Worm (Caenorhabditis elegans): ENCODE measurements around the gene nhr-119.

Gene nhr-119

DNA sequence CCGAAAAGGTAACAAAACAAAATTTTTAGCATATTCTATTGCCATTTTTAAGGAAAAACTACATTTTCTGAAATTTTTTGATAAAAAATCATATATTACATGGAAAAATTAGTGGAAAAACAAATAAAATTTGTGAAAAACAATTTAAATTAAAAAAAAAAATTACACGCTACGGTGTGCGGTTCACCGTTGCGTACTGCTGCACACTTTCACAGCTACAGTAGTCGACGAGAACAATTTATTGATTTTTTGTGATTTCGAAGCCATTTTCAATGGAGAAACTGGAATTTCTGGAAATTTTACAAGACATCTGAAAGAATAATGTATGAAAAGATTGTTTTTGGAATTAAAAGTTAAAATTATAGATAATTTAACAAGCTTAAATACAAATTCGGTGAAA, 14.6 kb upstream of the nhr-119 start:
- TF ChIP-seq madf-8 (GFP tag; conservative IDR thresholded peaks at IDR 0.05): peak; percentile 48; the same call in 1 of the 2 replicates
- TF ChIP-seq efl-1 (GFP tag; optimal IDR thresholded peaks at IDR 0.05): peak; percentile 12
- TF ChIP-seq xnd-1 (tag; optimal IDR thresholded peaks at IDR 0.05): peak; percentile 85
- TF ChIP-seq snpc-1.3 (tag; optimal IDR thresholded peaks at IDR 0.05; ENCODE audit: insufficient read depth): peak; percentile 28
- TF ChIP-seq madf-6 (GFP tag; IDR thresholded peaks at IDR 0.05): peak; percentile 86
- peak; percentile 94 for TF ChIP-seq lsl-1 (GFP tag; optimal IDR thresholded peaks at IDR 0.05)
- TF ChIP-seq mcd-1 (GFP tag; IDR thresholded peaks at IDR 0.05): 0 out of 2 replicates have a peak, but pooled peaks have one; percentile 14
- no peak for TF ChIP-seq ceh-79 (tag; optimal IDR thresholded peaks at IDR 0.05)
- TF ChIP-seq snpc-1.1 (tag; optimal IDR thresholded peaks at IDR 0.05; ENCODE audit: insufficient read depth): no peak
- no peak for TF ChIP-seq lir-1 (GFP tag; conservative IDR thresholded peaks at IDR 0.05)
- no peak for TF ChIP-seq pbrm-1 (GFP tag; IDR thresholded peaks at IDR 0.05)

DNA sequence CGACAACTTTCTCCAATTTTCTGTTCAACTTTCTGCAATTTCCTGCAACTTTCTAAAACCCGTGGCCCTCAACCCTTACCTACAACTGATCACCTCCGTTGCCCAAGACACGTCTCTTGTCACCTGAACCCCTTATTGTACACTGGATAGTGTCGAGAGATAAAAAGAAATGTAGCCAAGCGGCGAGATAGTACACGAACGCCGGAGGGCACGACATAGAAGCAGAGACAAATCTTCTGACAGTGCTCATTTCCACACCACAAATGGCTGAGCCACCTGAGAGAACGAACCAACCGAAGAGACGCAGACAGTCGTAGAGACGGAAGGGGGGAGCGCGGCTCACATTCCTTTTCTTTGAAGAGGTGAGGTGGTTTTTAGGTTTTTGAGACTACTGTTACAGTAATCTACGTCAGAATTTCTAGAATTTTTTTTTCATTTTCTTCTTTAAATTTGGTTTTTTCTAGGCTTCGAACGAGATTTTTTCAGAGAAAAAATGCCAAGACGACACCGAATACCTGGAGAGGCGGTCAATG, 7.3 kb upstream of the nhr-119 start, which contains the start of gene K12H6.12:
K12H6.12 (plus strand) TSS at position 483 of the 533 bp plus-strand sequence.
- no peak for TF ChIP-seq T26A5.8 (tag; optimal IDR thresholded peaks at IDR 0.05)
- no peak for TF ChIP-seq mcd-1 (GFP tag; IDR thresholded peaks at IDR 0.05)
- 0 out of 2 replicates have a peak, but pooled peaks have one; percentile 43 for TF ChIP-seq zfh-2 (GFP tag; conservative IDR thresholded peaks at IDR 0.05)
- TF ChIP-seq ztf-3 (GFP tag; optimal IDR thresholded peaks at IDR 0.05): no peak
- TF ChIP-seq Y53G8AR.9 (GFP tag; conservative IDR thresholded peaks at IDR 0.05): no peak
- TF ChIP-seq hmg-1.2 (GFP tag; IDR thresholded peaks at IDR 0.05): peak; percentile 80

- TF ChIP-seq sptf-2 (GFP tag; optimal IDR thresholded peaks at IDR 0.05) (no peak), D2030.7 (GFP tag; IDR thresholded peaks at IDR 0.05) (no peak), ceh-79 (tag; optimal IDR thresholded peaks at IDR 0.05) (no peak), snpc-1.1 (tag; optimal IDR thresholded peaks at IDR 0.05; ENCODE audit: insufficient read depth) (no peak), B0035.1 (tag; optimal IDR thresholded peaks at IDR 0.05) (no peak), fkh-3 (tag; optimal IDR thresholded peaks at IDR 0.05) (no peak), rpc-1 (optimal IDR thresholded peaks at IDR 0.05) (no peak), rpc-1 (tag; optimal IDR thresholded peaks at IDR 0.05) (no peak), zim-3 (tag; optimal IDR thresholded peaks at IDR 0.05) (no peak), ccch-3 (GFP tag; optimal IDR thresholded peaks at IDR 0.05) (no peak), F37B4.10 (GFP tag; IDR thresholded peaks at IDR 0.05) (no peak)
Observed at ce11 chrII:2805566-2805965, 5.2 kb upstream of the nhr-119 start.

DNA sequence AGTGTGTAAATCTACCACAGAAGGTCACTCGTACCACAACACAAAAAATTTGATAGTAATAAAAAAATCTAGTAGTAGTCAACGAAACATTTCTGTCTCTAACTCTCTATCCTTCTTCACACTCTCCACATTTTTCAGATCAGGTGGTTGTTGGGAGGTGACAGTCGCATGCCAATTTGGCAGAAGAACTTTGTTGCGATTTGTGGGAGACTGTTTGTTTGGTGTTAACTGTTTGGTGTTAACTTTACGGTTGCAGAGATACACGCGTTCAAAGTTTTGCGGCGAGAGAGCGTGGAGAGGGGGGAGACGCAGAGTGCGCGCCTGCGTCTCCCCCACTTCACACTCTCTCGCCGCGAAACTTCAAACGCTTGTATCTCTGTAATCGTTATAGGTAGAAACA, 4.5 kb upstream of the nhr-119 start:
- no peak for TF ChIP-seq cebp-1 (GFP tag; IDR thresholded peaks at IDR 0.05)
- peak; percentile 46 for TF ChIP-seq cebp-1 (tag; optimal IDR thresholded peaks at IDR 0.05)
- TF ChIP-seq him-1 (tag; optimal IDR thresholded peaks at IDR 0.05): no peak
- TF ChIP-seq madf-8 (GFP tag; conservative IDR thresholded peaks at IDR 0.05): no peak
- no peak for TF ChIP-seq hrde-1 (tag; optimal IDR thresholded peaks at IDR 0.05; ENCODE audit: borderline replicate concordance)
- no peak for TF ChIP-seq F22D6.2 (tag; optimal IDR thresholded peaks at IDR 0.05)
- TF ChIP-seq akir-1 (GFP tag; optimal IDR thresholded peaks at IDR 0.05): no peak
- no peak for TF ChIP-seq sptf-2 (GFP tag; optimal IDR thresholded peaks at IDR 0.05)
- TF ChIP-seq Y56A3A.18 (GFP tag; IDR thresholded peaks at IDR 0.05): no peak
- no peak for TF ChIP-seq madf-6 (GFP tag; IDR thresholded peaks at IDR 0.05)
- TF ChIP-seq mcd-1 (GFP tag; IDR thresholded peaks at IDR 0.05): 0 out of 2 replicates have a peak, but pooled peaks have one; percentile 25
- no peak for TF ChIP-seq lin-26 (GFP tag; IDR thresholded peaks at IDR 0.05)
- no peak for TF ChIP-seq C06A6.2 (GFP tag; conservative IDR thresholded peaks at IDR 0.05)
- TF ChIP-seq nhr-120 (GFP tag; IDR thresholded peaks at IDR 0.05): no peak
- TF ChIP-seq hmg-1.2 (GFP tag; IDR thresholded peaks at IDR 0.05): peak; percentile 81
- TF ChIP-seq chd-7 (tag; optimal IDR thresholded peaks at IDR 0.05): no peak
- TF ChIP-seq nhr-80 (tag; optimal IDR thresholded peaks at IDR 0.05): peak; percentile 65
- TF ChIP-seq attf-6 (GFP tag; IDR thresholded peaks at IDR 0.05): no peak
- TF ChIP-seq F52B5.7 (tag; optimal IDR thresholded peaks at IDR 0.05): no peak
- TF ChIP-seq aptf-2 (GFP tag; conservative IDR thresholded peaks at IDR 0.05): no peak
- TF ChIP-seq ztf-25 (GFP tag; IDR thresholded peaks at IDR 0.05): no peak
- TF ChIP-seq zfh-2 (GFP tag; conservative IDR thresholded peaks at IDR 0.05): no peak
- TF ChIP-seq die-1 (tag; optimal IDR thresholded peaks at IDR 0.05): no peak
- TF ChIP-seq Y53G8AR.9 (GFP tag; conservative IDR thresholded peaks at IDR 0.05): 0 out of 2 replicates have a peak, but pooled peaks have one; percentile 29
- TF ChIP-seq Y79H2A.3 (GFP tag; conservative IDR thresholded peaks at IDR 0.05): no peak
